Fruit fly (Drosophila melanogaster) whole organism, embryonic: Measurements from ENCODE around the gene CG43880.

ENCODE experiments used
- Adf1 ChIP-seq: fragments of 200-800 bp; sonication (Bioruptor generic); IDR thresholded peaks from 2 replicates; pipeline ENCODE4 v1.3.6; 2022; ENCODE audit warnings: missing biosample characterization, missing genetic modification characterization
- Awh ChIP-seq: fragments of 200-800 bp; sonication (Bioruptor generic); IDR thresholded peaks from 2 replicates; pipeline ENCODE4, ENCODE4 v1.3.6; 2022; ENCODE audit warnings: missing biosample characterization, missing genetic modification characterization
- BEAF-32 ChIP-seq: fragments of 200-800 bp; sonication (Bioruptor generic); optimal IDR thresholded peaks from 3 replicates; lab custom pipeline; 2017; ENCODE audit warnings: missing biosample characterization, missing genetic modification characterization, mild to moderate bottlenecking, moderate library complexity, missing genetic modification reagents
- CG10209 ChIP-seq: fragments of 200-800 bp; sonication (Bioruptor generic); optimal IDR thresholded peaks from 3 replicates; lab custom pipeline; 2017; ENCODE audit warnings: missing biosample characterization, mild to moderate bottlenecking, missing genetic modification characterization, missing genetic modification reagents
- CG10366 ChIP-seq: fragments of 200-800 bp; sonication (Bioruptor generic); IDR thresholded peaks from 2 replicates; pipeline ENCODE4 v1.3.6; 2022; ENCODE audit warnings: missing biosample characterization, missing genetic modification characterization
- CG12155 ChIP-seq: fragments of 200-800 bp; sonication (Bioruptor generic); optimal IDR thresholded peaks from 3 replicates; lab custom pipeline; 2016; ENCODE audit warnings: missing biosample characterization, missing genetic modification characterization
- CG12659 ChIP-seq: fragments of 200-800 bp; sonication (Bioruptor generic); optimal IDR thresholded peaks from 3 replicates; lab custom pipeline; 2017; ENCODE audit warnings: mild to moderate bottlenecking, missing biosample characterization, missing genetic modification reagents, missing genetic modification characterization
- CG13123 ChIP-seq: fragments of 200-800 bp; sonication (Bioruptor generic); optimal IDR thresholded peaks from 2 replicates; lab custom pipeline; 2016; ENCODE audit warnings: missing biosample characterization, missing genetic modification characterization
- CG1647 ChIP-seq: fragments of 200-800 bp; sonication (Bioruptor generic); optimal IDR thresholded peaks from 3 replicates; lab custom pipeline; 2016; ENCODE audit warnings: missing biosample characterization, missing genetic modification characterization
- CG17186 ChIP-seq: fragments of 200-800 bp; sonication (Bioruptor generic); optimal IDR thresholded peaks from 3 replicates; lab custom pipeline; 2017; ENCODE audit warnings: missing biosample characterization, missing genetic modification reagents, missing genetic modification characterization
- CG18011 ChIP-seq: fragments of 200-800 bp; sonication (Bioruptor generic); optimal IDR thresholded peaks from 2 replicates; lab custom pipeline; 2017; ENCODE audit warnings: missing biosample characterization, missing genetic modification characterization, mild to moderate bottlenecking, moderate library complexity, missing genotype
- CG2120 ChIP-seq: fragments of 200-800 bp; sonication (Bioruptor generic); optimal IDR thresholded peaks from 3 replicates; lab custom pipeline; 2016; ENCODE audit warnings: missing biosample characterization, missing genetic modification characterization
- CG2678 ChIP-seq: fragments of 200-800 bp; sonication (Bioruptor generic); optimal IDR thresholded peaks from 3 replicates; lab custom pipeline; 2019; ENCODE audit warnings: missing biosample characterization, mild to moderate bottlenecking, missing genetic modification characterization, moderate library complexity
- CG32772 ChIP-seq: fragments of 200-800 bp; sonication (Bioruptor generic); IDR thresholded peaks from 2 replicates; pipeline ENCODE4 v1.3.6; 2022; ENCODE audit warnings: missing biosample characterization, missing genetic modification characterization
- CG4328 ChIP-seq: fragments of 200-800 bp; sonication (Bioruptor generic); optimal IDR thresholded peaks from 3 replicates; lab custom pipeline; 2017; ENCODE audit warnings: missing biosample characterization, missing genetic modification reagents, missing genetic modification characterization
- CG8359 ChIP-seq: fragments of 200-800 bp; sonication (Bioruptor generic); optimal IDR thresholded peaks from 2 replicates; lab custom pipeline; 2017; ENCODE audit warnings: missing biosample characterization, mild to moderate bottlenecking, missing genetic modification characterization, borderline replicate concordance
- CG9817 ChIP-seq: fragments of 200-800 bp; sonication (Bioruptor generic); optimal IDR thresholded peaks from 2 replicates; lab custom pipeline; 2018; ENCODE audit warnings: missing biosample characterization, mild to moderate bottlenecking, missing genetic modification characterization, moderate library complexity
- CoRest ChIP-seq: fragments of 200-800 bp; sonication (Bioruptor generic); optimal IDR thresholded peaks from 3 replicates; lab custom pipeline; 2018; ENCODE audit warnings: missing biosample characterization, mild to moderate bottlenecking, missing genetic modification characterization, moderate library complexity
- CrebB ChIP-seq: fragments of 200-800 bp; sonication (Bioruptor generic); optimal IDR thresholded peaks from 3 replicates; lab custom pipeline; 2018; ENCODE audit warnings: missing biosample characterization, mild to moderate bottlenecking, missing genetic modification characterization
- Dbx ChIP-seq: fragments of 200-800 bp; sonication (Bioruptor generic); IDR thresholded peaks from 3 replicates; pipeline ENCODE4 v1.3.6; 2022; ENCODE audit warnings: missing biosample characterization, missing genetic modification characterization
- Doc3 ChIP-seq: fragments of 200-800 bp; sonication (Bioruptor generic); IDR thresholded peaks from 3 replicates; pipeline ENCODE4 v1.3.6; 2022; ENCODE audit warnings: missing biosample characterization, missing genetic modification characterization; ENCODE audit not compliant: partially characterized antibody
- Drgx ChIP-seq: fragments of 200-800 bp; sonication (Bioruptor generic); IDR thresholded peaks from 2 replicates; pipeline ENCODE4 v1.3.6; 2022; ENCODE audit warnings: missing biosample characterization, missing genetic modification characterization
- Ets65A ChIP-seq: fragments of 200-800 bp; sonication (Bioruptor generic); peaks from one replicate; lab custom pipeline; 2016; ENCODE audit warnings: missing biosample characterization, missing genetic modification characterization
- Ets97D ChIP-seq: fragments of 200-800 bp; sonication (Bioruptor generic); optimal IDR thresholded peaks from 3 replicates; lab custom pipeline; 2016; ENCODE audit warnings: missing biosample characterization, missing genetic modification characterization
- Fer1 ChIP-seq: fragments of 200-800 bp; sonication (Bioruptor generic); optimal IDR thresholded peaks from 2 replicates; lab custom pipeline; 2017; ENCODE audit warnings: missing biosample characterization, mild to moderate bottlenecking, missing genetic modification characterization
- H2.0 ChIP-seq: fragments of 200-800 bp; sonication (Bioruptor generic); IDR thresholded peaks from 2 replicates; pipeline ENCODE4 v1.3.6; 2022; ENCODE audit warnings: missing biosample characterization, missing genetic modification characterization
- HmgZ ChIP-seq: fragments of 200-800 bp; sonication (Bioruptor generic); optimal IDR thresholded peaks from 2 replicates; lab custom pipeline; 2018; ENCODE audit warnings: missing biosample characterization, mild to moderate bottlenecking, missing genetic modification characterization
- Hr3 ChIP-seq: fragments of 200-800 bp; sonication (Bioruptor generic); optimal IDR thresholded peaks from 3 replicates; lab custom pipeline; 2016; ENCODE audit warnings: missing biosample characterization, missing genetic modification characterization
- Hr51 ChIP-seq, 2 experiments: fragments of 200-800 bp; sonication (Bioruptor generic); optimal IDR thresholded peaks; 2 replicates in 1 of 2; 3 replicates in 1 of 2; lab custom pipeline; 2016 to 2018; ENCODE audit warnings: missing biosample characterization in 2 of 2, missing genetic modification characterization in 2 of 2, mild to moderate bottlenecking in 1 of 2, moderate library complexity in 1 of 2
- Six4 ChIP-seq: fragments of 200-800 bp; sonication (Bioruptor generic); optimal IDR thresholded peaks from 2 replicates; lab custom pipeline; 2016; ENCODE audit warnings: missing biosample characterization, missing genetic modification characterization
- Sox102F ChIP-seq: fragments of 200-800 bp; sonication (Bioruptor generic); optimal IDR thresholded peaks from 2 replicates; lab custom pipeline; 2018; ENCODE audit warnings: missing biosample characterization, mild to moderate bottlenecking, missing genetic modification characterization, moderate library complexity
- cas ChIP-seq: fragments of 200-800 bp; sonication (Bioruptor generic); IDR thresholded peaks from 2 replicates; pipeline ENCODE4 v1.3.6; 2022; ENCODE audit warnings: missing biosample characterization, missing genetic modification characterization
- chm ChIP-seq: fragments of 200-800 bp; sonication (Bioruptor generic); IDR thresholded peaks from 2 replicates; pipeline ENCODE4 v1.3.6; 2022; ENCODE audit warnings: missing biosample characterization, missing genetic modification characterization
- fru ChIP-seq: fragments of >200 bp; optimal IDR thresholded peaks from 2 replicates; lab custom pipeline; 2017
- kah ChIP-seq: fragments of 200-800 bp; sonication (Bioruptor generic); optimal IDR thresholded peaks from 2 replicates; lab custom pipeline; 2018; ENCODE audit warnings: missing biosample characterization, mild to moderate bottlenecking, missing genetic modification characterization
- lilli ChIP-seq: fragments of 200-800 bp; sonication (Bioruptor generic); optimal IDR thresholded peaks from 3 replicates; lab custom pipeline; 2016; ENCODE audit warnings: missing biosample characterization, missing genetic modification characterization
- lmd ChIP-seq: fragments of 200-800 bp; sonication (Bioruptor generic); IDR thresholded peaks from 2 replicates; pipeline ENCODE4 v1.3.6; 2022; ENCODE audit warnings: missing biosample characterization, missing genetic modification characterization
- mld ChIP-seq: fragments of 200-800 bp; sonication (Bioruptor generic); IDR thresholded peaks from 3 replicates; pipeline ENCODE4 v1.3.6; 2022; ENCODE audit warnings: missing biosample characterization, missing genetic modification characterization; ENCODE audit not compliant: partially characterized antibody
- nom ChIP-seq: fragments of 200-800 bp; sonication (Bioruptor generic); optimal IDR thresholded peaks from 2 replicates; lab custom pipeline; 2017; ENCODE audit warnings: missing biosample characterization, missing genetic modification characterization, mild to moderate bottlenecking, moderate library complexity, missing genetic modification reagents
- pho ChIP-seq: fragments of 200-800 bp; sonication (Bioruptor generic); optimal IDR thresholded peaks from 2 replicates; lab custom pipeline; 2016; ENCODE audit warnings: missing biosample characterization, missing genetic modification characterization
- pzg ChIP-seq: fragments of 200-800 bp; sonication (Bioruptor generic); optimal IDR thresholded peaks from 3 replicates; lab custom pipeline; 2018; ENCODE audit warnings: missing biosample characterization, mild to moderate bottlenecking, missing genetic modification characterization, moderate library complexity
- ranshi ChIP-seq: fragments of 200-800 bp; sonication (Bioruptor generic); IDR thresholded peaks from 2 replicates; pipeline ENCODE4 v1.3.6; 2022; ENCODE audit warnings: missing biosample characterization, missing genetic modification characterization
- rib ChIP-seq: fragments of 200-800 bp; sonication (Bioruptor generic); IDR thresholded peaks from 2 replicates; pipeline ENCODE4 v1.3.6; 2022; ENCODE audit warnings: missing biosample characterization, missing genetic modification characterization
- row ChIP-seq: fragments of 200-800 bp; sonication (Bioruptor generic); IDR thresholded peaks from 3 replicates; pipeline ENCODE4 v1.3.6; 2022; ENCODE audit warnings: missing biosample characterization, missing genetic modification characterization
- schlank ChIP-seq: fragments of 200-800 bp; sonication (Bioruptor generic); optimal IDR thresholded peaks from 2 replicates; lab custom pipeline; 2018; ENCODE audit warnings: missing biosample characterization, mild to moderate bottlenecking, missing genetic modification characterization
- sim ChIP-seq: fragments of 200-800 bp; sonication (Bioruptor generic); IDR thresholded peaks from 2 replicates; pipeline ENCODE4 v1.3.6; 2022; ENCODE audit warnings: missing biosample characterization, missing genetic modification characterization
- ssp ChIP-seq: fragments of 200-800 bp; sonication (Bioruptor generic); IDR thresholded peaks from 2 replicates; pipeline ENCODE4 v1.3.6; 2022; ENCODE audit warnings: missing biosample characterization, missing genetic modification characterization
- tap ChIP-seq: fragments of 200-800 bp; optimal IDR thresholded peaks from 3 replicates; lab custom pipeline; 2019; ENCODE audit warnings: missing biosample characterization, mild to moderate bottlenecking, missing genetic modification characterization, moderate library complexity
- yki ChIP-seq: fragments of >200 bp; optimal IDR thresholded peaks from 3 replicates; lab custom pipeline; 2018

The CG43880 gene

dm6 chr3L:7911765-7912556 lies 34.2 kb downstream of the CG43880 start, which contains the start of the genes pbl and CG8281 (continued):
- TF ChIP-seq CG18011 (GFP tag; lab: Kevin White, UChicago) (peak; percentile 33), yki (lab: Kevin White, UChicago) (no peak), CG12659 (GFP tag; lab: Kevin White, UChicago) (peak; percentile 68), CG2120 (GFP tag; lab: Kevin White, UChicago) (peak; percentile 67), Doc3 (peak; percentile 75; the same call in 2 of the 3 replicates), Hr3 (GFP tag; lab: Kevin White, UChicago) (peak; percentile 63), Ets97D (GFP tag; lab: Kevin White, UChicago) (peak; percentile 62), CG9817 (tag; lab: Kevin White, UChicago) (peak; percentile 53), Drgx (peak; percentile 57; the same call in 1 of the 2 replicates), CrebB (tag; lab: Kevin White, UChicago) (no peak), CoRest (tag; lab: Kevin White, UChicago) (peak; percentile 62), Ets65A (GFP tag; lab: Kevin White, UChicago) (peak; percentile 71), fru (lab: Kevin White, UChicago) (peak; percentile 58), Awh (GFP tag; lab: Robert Waterston, UW) (0 out of 2 replicates have a peak, but pooled peaks have one; percentile 10), CG12155 (peak; percentile 71), Hr51 (GFP tag; optimal IDR thresholded peaks at IDR 0.05; lab: Kevin White, UChicago) (peak in 1 of 2 experiments; percentile 65), CG17186 (peak; percentile 63), cas (no peak), BEAF-32 (peak; percentile 88), CG10209 (GFP tag; lab: Kevin White, UChicago) (peak; percentile 39), row (GFP tag; lab: Robert Waterston, UW) (peak; percentile 76), Dbx (GFP tag; lab: Robert Waterston, UW) (0 out of 3 replicates have a peak, but pooled peaks have one; percentile 54), Adf1 (GFP tag; lab: Robert Waterston, UW) (peak; percentile 24; the same call in 1 of the 2 replicates), pzg (GFP tag; lab: Kevin White, UChicago) (peak; percentile 89), H2.0 (GFP tag; lab: Robert Waterston, UW) (0 out of 2 replicates have a peak, but pooled peaks have one; percentile 35), tap (tag; lab: Kevin White, UChicago) (no peak), sim (GFP tag; lab: Robert Waterston, UW) (no peak), Sox102F (GFP tag; lab: Kevin White, UChicago) (peak; percentile 49), Six4 (GFP tag; lab: Kevin White, UChicago) (peak; percentile 1), ranshi (GFP tag; lab: Robert Waterston, UW) (peak; percentile 42), Fer1 (GFP tag; lab: Kevin White, UChicago) (peak; percentile 19), nom (GFP tag; lab: Kevin White, UChicago) (no peak), schlank (no peak), kah (GFP tag; lab: Kevin White, UChicago) (peak; percentile 77), HmgZ (tag; lab: Kevin White, UChicago) (peak; percentile 0), rib (GFP tag; lab: Robert Waterston, UW) (no peak; the same call in 1 of the 2 replicates), chm (GFP tag; lab: Robert Waterston, UW) (no peak), lmd (GFP tag; lab: Robert Waterston, UW) (peak; percentile 22; the same call in 1 of the 2 replicates), lilli (GFP tag; lab: Kevin White, UChicago) (peak; percentile 51), CG1647 (GFP tag; lab: Kevin White, UChicago) (peak; percentile 32), CG4328 (peak; percentile 44), pho (GFP tag; lab: Kevin White, UChicago) (peak; percentile 31), mld (GFP tag; lab: Robert Waterston, UW) (peak; percentile 54; the same call in 1 of the 3 replicates), CG13123 (GFP tag; lab: Kevin White, UChicago) (peak; percentile 35), CG2678 (tag; lab: Kevin White, UChicago) (peak; percentile 69), CG10366 (GFP tag; lab: Robert Waterston, UW) (peak; percentile 50), CG32772 (GFP tag; lab: Robert Waterston, UW) (peak; percentile 50; the same call in 1 of the 2 replicates), CG8359 (no peak), ssp (GFP tag; lab: Robert Waterston, UW) (peak; percentile 47)
